Fruit fly (Drosophila melanogaster) whole organism, prepupa: ENCODE measurements around the gene CG33230.

Experiments used
- Blimp-1 ChIP-seq: fragments of 200-800 bp; sonication (Bioruptor generic); optimal IDR thresholded peaks from 3 replicates; lab custom pipeline; 2017; ENCODE audit warnings: missing biosample characterization, missing genetic modification characterization, mild to moderate bottlenecking, moderate library complexity, missing genetic modification reagents
- CG10669 ChIP-seq: fragments of 200-800 bp; sonication (Bioruptor generic); optimal IDR thresholded peaks from 3 replicates; lab custom pipeline; 2018; ENCODE audit warnings: missing biosample characterization, mild to moderate bottlenecking, missing genetic modification characterization, moderate library complexity
- CG11294 ChIP-seq: fragments of 200-800 bp; sonication (Bioruptor generic); IDR thresholded peaks from 2 replicates; pipeline ENCODE4 v1.3.6; 2022; ENCODE audit warnings: missing biosample characterization, missing genetic modification characterization
- CG1621 ChIP-seq: fragments of 200-800 bp; sonication (Bioruptor generic); optimal IDR thresholded peaks from 3 replicates; lab custom pipeline; 2018; ENCODE audit warnings: missing biosample characterization, mild to moderate bottlenecking, missing genetic modification characterization
- CG16779 ChIP-seq: fragments of 200-800 bp; sonication (Bioruptor generic); optimal IDR thresholded peaks from 3 replicates; lab custom pipeline; 2017; ENCODE audit warnings: missing biosample characterization, mild to moderate bottlenecking, missing genetic modification characterization
- CG3032 ChIP-seq: fragments of 200-800 bp; optimal IDR thresholded peaks from 2 replicates; lab custom pipeline; 2019; ENCODE audit warnings: missing biosample characterization, mild to moderate bottlenecking, missing genetic modification characterization, moderate library complexity
- CG31627 ChIP-seq: fragments of 200-800 bp; sonication (Bioruptor generic); optimal IDR thresholded peaks from 3 replicates; lab custom pipeline; 2016; ENCODE audit warnings: missing biosample characterization, missing genetic modification characterization
- CG32006 ChIP-seq: fragments of 200-800 bp; sonication (Bioruptor generic); optimal IDR thresholded peaks from 3 replicates; lab custom pipeline; 2017; ENCODE audit warnings: missing biosample characterization, mild to moderate bottlenecking, missing genetic modification characterization
- CG34406 ChIP-seq: fragments of 200-800 bp; sonication (Bioruptor generic); optimal IDR thresholded peaks from 3 replicates; lab custom pipeline; 2016; ENCODE audit warnings: missing biosample characterization, missing genetic modification characterization
- CG3919 ChIP-seq: fragments of 200-800 bp; sonication (Bioruptor generic); optimal IDR thresholded peaks from 3 replicates; lab custom pipeline; 2016; ENCODE audit warnings: missing biosample characterization, missing genetic modification characterization
- CG4318 ChIP-seq: fragments of 200-800 bp; sonication (Bioruptor generic); optimal IDR thresholded peaks from 3 replicates; lab custom pipeline; 2017; ENCODE audit warnings: missing biosample characterization, mild to moderate bottlenecking, missing genetic modification characterization
- CG6163 ChIP-seq: fragments of 200-800 bp; sonication (Bioruptor generic); IDR thresholded peaks from 3 replicates; pipeline ENCODE4 v1.3.6; 2022; ENCODE audit warnings: missing biosample characterization, missing genetic modification characterization
- CG6792 ChIP-seq: fragments of 200-800 bp; sonication (Bioruptor generic); optimal IDR thresholded peaks from 3 replicates; lab custom pipeline; 2016; ENCODE audit warnings: missing biosample characterization, missing genetic modification characterization
- CG6808 ChIP-seq: fragments of 200-800 bp; sonication (Bioruptor generic); optimal IDR thresholded peaks from 3 replicates; lab custom pipeline; 2017; ENCODE audit warnings: missing biosample characterization, missing genetic modification characterization, mild to moderate bottlenecking, moderate library complexity, missing genetic modification reagents
- CG7368 ChIP-seq: fragments of 200-800 bp; sonication (Bioruptor generic); optimal IDR thresholded peaks from 3 replicates; lab custom pipeline; 2016; ENCODE audit warnings: missing biosample characterization, missing genetic modification characterization
- CG8119 ChIP-seq: fragments of 200-800 bp; sonication (Bioruptor generic); IDR thresholded peaks from 3 replicates; pipeline ENCODE4 v1.3.6; 2022; ENCODE audit warnings: missing biosample characterization, missing genetic modification characterization
- CG8319 ChIP-seq: fragments of 200-800 bp; sonication (Bioruptor generic); optimal IDR thresholded peaks from 3 replicates; lab custom pipeline; 2016; ENCODE audit warnings: missing biosample characterization, missing genetic modification characterization
- CG8632 ChIP-seq: fragments of 200-800 bp; sonication (Bioruptor generic); optimal IDR thresholded peaks from 3 replicates; lab custom pipeline; 2016; ENCODE audit warnings: missing biosample characterization, missing genetic modification characterization
- CG9139 ChIP-seq: fragments of 200-800 bp; sonication (Bioruptor generic); optimal IDR thresholded peaks from 3 replicates; lab custom pipeline; 2017; ENCODE audit warnings: missing biosample characterization, mild to moderate bottlenecking, missing genetic modification characterization
- Eip75B ChIP-seq: fragments of 200-800 bp; sonication (Bioruptor generic); optimal IDR thresholded peaks from 3 replicates; lab custom pipeline; 2016; ENCODE audit warnings: missing biosample characterization, missing genetic modification characterization
- Eip78C ChIP-seq: fragments of 200-800 bp; sonication (Bioruptor generic); peaks from one replicate; lab custom pipeline; 2016; ENCODE audit warnings: missing biosample characterization, missing genetic modification characterization
- Ets21C ChIP-seq: fragments of 200-800 bp; sonication (Bioruptor generic); optimal IDR thresholded peaks from 3 replicates; lab custom pipeline; 2016; ENCODE audit warnings: missing biosample characterization, missing genetic modification characterization
- Ets96B ChIP-seq: fragments of 200-800 bp; optimal IDR thresholded peaks from 2 replicates; lab custom pipeline; 2019; ENCODE audit warnings: missing biosample characterization, mild to moderate bottlenecking, missing genetic modification characterization, moderate library complexity
- Gug ChIP-seq: fragments of 200-800 bp; sonication (Bioruptor generic); IDR thresholded peaks from 2 replicates; pipeline ENCODE4 v1.3.6; 2022; ENCODE audit warnings: missing biosample characterization, missing genetic modification characterization
- Hr38 ChIP-seq: sonication (Bioruptor generic); optimal IDR thresholded peaks from 2 replicates; lab custom pipeline; 2016; ENCODE audit warnings: missing biosample characterization, missing genetic modification characterization
- Hr39 ChIP-seq: fragments of 200-800 bp; sonication (Bioruptor generic); optimal IDR thresholded peaks from 2 replicates; lab custom pipeline; 2016; ENCODE audit warnings: missing biosample characterization, missing genetic modification characterization
- Hr4 ChIP-seq: fragments of 200-800 bp; sonication (Bioruptor generic); optimal IDR thresholded peaks from 3 replicates; lab custom pipeline; 2016; ENCODE audit warnings: missing biosample characterization, missing genetic modification characterization
- Lpt ChIP-seq: fragments of 200-800 bp; sonication (Bioruptor generic); optimal IDR thresholded peaks from 3 replicates; lab custom pipeline; 2016; ENCODE audit warnings: missing biosample characterization, missing genetic modification characterization
- Met ChIP-seq: fragments of 200-800 bp; sonication (Bioruptor generic); optimal IDR thresholded peaks from 3 replicates; lab custom pipeline; 2016; ENCODE audit warnings: missing biosample characterization, missing genetic modification characterization
- Smox ChIP-seq: fragments of 200-800 bp; sonication (Bioruptor generic); optimal IDR thresholded peaks from 3 replicates; lab custom pipeline; 2016; ENCODE audit warnings: missing biosample characterization, missing genetic modification characterization
- Sox14 ChIP-seq: fragments of 200-800 bp; sonication (Bioruptor generic); optimal IDR thresholded peaks from 3 replicates; lab custom pipeline; 2016; ENCODE audit warnings: missing biosample characterization, missing genetic modification characterization
- Sox15 ChIP-seq: fragments of 200-800 bp; sonication (Bioruptor generic); optimal IDR thresholded peaks from 3 replicates; lab custom pipeline; 2016; ENCODE audit warnings: missing biosample characterization, missing genetic modification characterization
- achi ChIP-seq: fragments of 200-800 bp; sonication (Bioruptor generic); optimal IDR thresholded peaks from 3 replicates; lab custom pipeline; 2016; ENCODE audit warnings: missing biosample characterization, missing genetic modification characterization
- acj6 ChIP-seq: fragments of 200-800 bp; sonication (Bioruptor generic); optimal IDR thresholded peaks from 3 replicates; lab custom pipeline; 2016; ENCODE audit warnings: missing biosample characterization, missing genetic modification characterization
- cyc ChIP-seq: fragments of 200-800 bp; sonication (Bioruptor generic); optimal IDR thresholded peaks from 3 replicates; lab custom pipeline; 2016; ENCODE audit warnings: missing biosample characterization, missing genetic modification characterization
- dac ChIP-seq: fragments of 200-800 bp; sonication (Bioruptor generic); optimal IDR thresholded peaks from 2 replicates; lab custom pipeline; 2017; ENCODE audit warnings: missing biosample characterization, mild to moderate bottlenecking, missing genetic modification characterization
- dsx ChIP-seq: fragments of 200-800 bp; optimal IDR thresholded peaks from 3 replicates; lab custom pipeline; 2019; ENCODE audit warnings: missing biosample characterization, mild to moderate bottlenecking, missing genetic modification characterization, moderate library complexity; ENCODE audit not compliant: poor library complexity, severe bottlenecking
- fd59A ChIP-seq: fragments of 200-800 bp; sonication (Bioruptor generic); optimal IDR thresholded peaks from 2 replicates; lab custom pipeline; 2017; ENCODE audit warnings: missing biosample characterization, mild to moderate bottlenecking, missing genetic modification characterization, missing genetic modification reagents
- fkh ChIP-seq: fragments of 200-800 bp; sonication (Bioruptor generic); optimal IDR thresholded peaks from 3 replicates; lab custom pipeline; 2017; ENCODE audit warnings: missing biosample characterization, mild to moderate bottlenecking, missing genetic modification characterization, moderate library complexity
- net ChIP-seq: fragments of 200-800 bp; sonication (Bioruptor generic); optimal IDR thresholded peaks from 3 replicates; lab custom pipeline; 2016; ENCODE audit warnings: missing biosample characterization, missing genetic modification characterization
- pdm3 ChIP-seq: fragments of 200-800 bp; sonication (Bioruptor generic); optimal IDR thresholded peaks from 3 replicates; lab custom pipeline; 2016; ENCODE audit warnings: missing biosample characterization, missing genetic modification characterization
- spab ChIP-seq: fragments of 200-800 bp; sonication (Bioruptor generic); optimal IDR thresholded peaks from 2 replicates; lab custom pipeline; 2017; ENCODE audit warnings: missing biosample characterization, mild to moderate bottlenecking, missing genetic modification characterization, missing genetic modification reagents
- ss ChIP-seq, 2 experiments: fragments of 200-800 bp; sonication (Bioruptor generic); optimal IDR thresholded peaks; 2 replicates in 1 of 2; 3 replicates in 1 of 2; lab custom pipeline; 2017 to 2018; ENCODE audit warnings: mild to moderate bottlenecking in 2 of 2, missing biosample characterization in 2 of 2, missing genetic modification characterization in 2 of 2, moderate library complexity in 1 of 2
- svp ChIP-seq: fragments of 200-800 bp; sonication (Bioruptor generic); peaks from one replicate; lab custom pipeline; 2016; ENCODE audit warnings: missing biosample characterization, missing genetic modification characterization
- topi ChIP-seq: fragments of 200-800 bp; sonication (Bioruptor generic); optimal IDR thresholded peaks from 3 replicates; lab custom pipeline; 2016; ENCODE audit warnings: missing biosample characterization, missing genetic modification characterization

CG33230 gene

DNA sequence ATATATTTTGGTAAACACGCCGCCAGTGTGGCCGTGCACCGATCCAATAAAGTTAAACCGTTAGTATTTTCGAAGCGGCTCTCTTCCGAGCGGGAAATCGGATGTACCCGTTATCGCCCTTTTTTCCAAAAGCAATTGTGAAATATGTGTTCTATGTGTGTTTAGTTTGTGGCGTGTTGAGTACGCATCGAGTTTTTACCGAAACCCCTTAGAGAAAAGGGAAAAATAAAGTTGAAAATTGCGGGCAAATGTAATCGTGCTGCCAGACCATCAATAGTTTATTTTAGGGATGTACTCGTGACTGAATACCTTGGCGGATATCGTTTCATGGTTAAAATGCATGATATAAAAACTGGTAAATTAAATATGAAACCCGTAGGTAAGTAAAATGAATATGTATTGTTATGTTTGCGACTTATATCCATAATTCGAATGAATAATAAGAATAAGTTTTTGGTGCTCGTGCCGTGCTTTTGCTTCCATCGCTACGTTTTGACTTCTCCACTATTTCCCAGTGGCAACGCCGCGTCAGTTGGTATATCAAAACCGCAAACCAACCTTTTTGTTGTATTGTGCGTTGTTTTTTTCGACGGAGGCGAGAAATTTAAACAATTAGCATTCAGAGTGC is 21.1 kb downstream of the CG33230 start, which contains the start of the genes Mettl2 and Bgb (continued):
- peak; percentile 78 for TF ChIP-seq Sox14
- peak; percentile 68; the same call in 1 of the 2 replicates for TF ChIP-seq Gug (GFP tag; lab: Robert Waterston, UW)
- no peak for TF ChIP-seq CG6808 (GFP tag; lab: Kevin White, UChicago)
- TF ChIP-seq Ets21C: peak; percentile 85
- TF ChIP-seq Sox15 (GFP tag; lab: Kevin White, UChicago): peak; percentile 79
- TF ChIP-seq CG8632: peak; percentile 51
- TF ChIP-seq Hr39: peak; percentile 90
- TF ChIP-seq Hr38 (GFP tag; lab: Kevin White, UChicago): no peak
- TF ChIP-seq CG8319 (GFP tag; lab: Kevin White, UChicago): peak; percentile 64
- TF ChIP-seq fd59A (GFP tag; lab: Kevin White, UChicago): peak; percentile 32
- peak; percentile 75 for TF ChIP-seq CG6792
- TF ChIP-seq Lpt (GFP tag; lab: Kevin White, UChicago): no peak
- no peak for TF ChIP-seq pdm3 (GFP tag; lab: Kevin White, UChicago)
- peak; percentile 40 for TF ChIP-seq CG7368 (GFP tag; lab: Kevin White, UChicago)
- peak; percentile 73 for TF ChIP-seq achi (GFP tag; lab: Kevin White, UChicago)
- no peak for TF ChIP-seq CG4318 (GFP tag; lab: Kevin White, UChicago)
- no peak for TF ChIP-seq svp (GFP tag; lab: Kevin White, UChicago)
- peak; percentile 63 for TF ChIP-seq Ets96B (tag; lab: Kevin White, UChicago)
- TF ChIP-seq CG3919 (GFP tag; lab: Kevin White, UChicago): peak; percentile 74
- peak; percentile 58 for TF ChIP-seq CG34406 (GFP tag; lab: Kevin White, UChicago)
- peak; percentile 81 for TF ChIP-seq Hr4 (GFP tag; lab: Kevin White, UChicago)
- TF ChIP-seq topi (GFP tag; lab: Kevin White, UChicago): peak; percentile 80
- peak; percentile 83 for TF ChIP-seq CG6163 (GFP tag; lab: Robert Waterston, UW)

DNA sequence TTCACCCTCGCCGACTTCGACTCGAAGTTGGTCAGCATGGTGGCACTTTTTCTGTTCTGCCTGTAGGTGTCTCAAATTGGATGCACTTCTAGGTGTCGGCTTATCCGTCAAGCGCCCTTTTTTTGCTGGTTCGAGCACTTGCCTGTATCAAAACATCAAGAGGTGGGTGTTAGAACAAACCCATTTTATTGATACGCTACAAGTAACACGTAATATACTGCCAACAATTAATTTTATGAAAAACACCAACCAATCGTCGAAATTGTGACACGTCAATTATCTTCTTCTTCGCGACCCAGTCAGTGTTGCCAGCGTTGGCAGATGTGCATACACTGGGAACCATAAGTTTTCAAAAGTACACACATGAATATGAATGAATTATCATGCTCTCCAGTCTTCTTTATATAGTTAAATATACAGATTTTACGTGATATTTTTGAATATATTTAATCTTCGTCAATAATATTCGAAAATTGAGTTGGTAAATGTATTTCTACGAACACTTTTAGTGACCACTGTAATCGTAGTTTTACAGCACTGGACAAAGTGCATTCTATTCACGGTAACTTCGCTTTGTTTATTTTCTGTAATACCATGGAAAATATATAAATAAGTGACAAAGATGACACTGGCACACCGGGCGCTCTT is 26.8 kb downstream of the CG33230 start, which contains the start of the genes alphaCOP and CG13919:
Gene alphaCOP, minus strand, starts transcription at position 280 of the 648 bp plus-strand sequence.
Gene CG13919, plus strand, starts transcription at position 548 of the 648 bp plus-strand sequence.
- TF ChIP-seq CG32006 (GFP tag; lab: Kevin White, UChicago): peak; percentile 97
- peak; percentile 83 for TF ChIP-seq Blimp-1 (GFP tag; lab: Kevin White, UChicago)
- peak; percentile 96 for TF ChIP-seq fd59A (GFP tag; lab: Kevin White, UChicago)
- peak; percentile 91 for TF ChIP-seq CG6808 (GFP tag; lab: Kevin White, UChicago)
- peak; percentile 97 for TF ChIP-seq CG6792
- peak; percentile 91 for TF ChIP-seq dac (GFP tag; lab: Kevin White, UChicago)
- TF ChIP-seq cyc (GFP tag; lab: Kevin White, UChicago): peak; percentile 96
- peak; percentile 100 for TF ChIP-seq Eip78C
- TF ChIP-seq spab: peak; percentile 89
- peak; percentile 91 for TF ChIP-seq CG16779 (tag; lab: Kevin White, UChicago)
- TF ChIP-seq CG31627: peak; percentile 98
- TF ChIP-seq CG8119 (GFP tag; lab: Robert Waterston, UW): peak; percentile 99
- TF ChIP-seq pdm3 (GFP tag; lab: Kevin White, UChicago): peak; percentile 98
- TF ChIP-seq CG11294: peak; percentile 97
- peak; percentile 93 for TF ChIP-seq CG6163 (GFP tag; lab: Robert Waterston, UW)
- peak; percentile 95 for TF ChIP-seq CG1621
- TF ChIP-seq CG3032 (tag; lab: Kevin White, UChicago): peak; percentile 97
- TF ChIP-seq Ets21C: peak; percentile 95
- peak; percentile 97 for TF ChIP-seq Hr39
- peak; percentile 94 for TF ChIP-seq fkh
- TF ChIP-seq Met (GFP tag; lab: Kevin White, UChicago): peak; percentile 98
- peak; percentile 91 for TF ChIP-seq CG7368 (GFP tag; lab: Kevin White, UChicago)
- TF ChIP-seq Lpt (GFP tag; lab: Kevin White, UChicago): peak; percentile 97
- TF ChIP-seq CG3919 (GFP tag; lab: Kevin White, UChicago): peak; percentile 96
- peak; percentile 95 for TF ChIP-seq CG9139
- TF ChIP-seq Hr38 (GFP tag; lab: Kevin White, UChicago): peak; percentile 70
- TF ChIP-seq Smox (GFP tag; lab: Kevin White, UChicago): peak; percentile 97
- TF ChIP-seq net (GFP tag; lab: Kevin White, UChicago): peak; percentile 96
- peak; percentile 94 to 97 for TF ChIP-seq ss (GFP tag; optimal IDR thresholded peaks at IDR 0.05; lab: Kevin White, UChicago)
- TF ChIP-seq acj6 (GFP tag; lab: Kevin White, UChicago): peak; percentile 99
- TF ChIP-seq Sox15 (GFP tag; lab: Kevin White, UChicago): peak; percentile 97
- peak; percentile 98 for TF ChIP-seq Sox14
- TF ChIP-seq dsx: peak; percentile 98
- peak; percentile 98 for TF ChIP-seq topi (GFP tag; lab: Kevin White, UChicago)
- TF ChIP-seq Eip75B: peak; percentile 96
- peak; percentile 96 for TF ChIP-seq CG10669 (GFP tag; lab: Kevin White, UChicago)
